Fruit fly (Drosophila melanogaster): Measurements from ENCODE around the gene CG43335.

DNA sequence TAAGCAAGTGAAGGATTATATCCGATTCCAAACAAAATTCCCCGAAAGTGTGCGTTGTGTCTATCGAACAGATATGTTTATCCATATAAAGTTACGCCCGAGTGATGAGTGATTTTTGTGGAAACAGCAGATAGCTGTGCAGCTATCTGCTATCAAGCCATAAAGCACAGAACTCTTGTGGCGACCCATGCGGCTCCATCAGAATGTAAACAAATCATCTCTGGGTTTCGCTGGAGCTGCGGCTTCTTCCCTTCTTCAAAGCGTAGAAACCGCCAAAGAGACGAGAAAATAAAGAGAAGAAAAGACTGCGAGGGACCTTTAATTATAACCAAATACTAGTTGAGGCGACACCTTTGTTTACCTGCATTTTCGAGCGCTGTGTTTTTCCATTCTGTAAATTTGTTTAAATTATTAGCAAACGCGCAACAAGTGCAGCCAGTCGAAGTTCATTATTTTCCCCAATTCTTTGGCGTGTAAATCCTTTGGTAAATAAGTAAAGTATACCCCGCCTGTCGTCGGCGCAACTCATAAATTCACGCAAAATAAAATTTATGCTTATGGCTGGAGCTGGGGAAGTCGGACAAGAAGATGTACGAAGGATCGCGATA lies 31.7 kb downstream of the CG43335 start:
- TF ChIP-seq H2.0 (GFP tag; IDR thresholded peaks at IDR 0.05): no peak
- TF ChIP-seq CG16779 (GFP tag; IDR thresholded peaks at IDR 0.05): no peak
- no peak for TF ChIP-seq CTCF (GFP tag; optimal IDR thresholded peaks at IDR 0.05)
- TF ChIP-seq CG6654 (GFP tag; optimal IDR thresholded peaks at IDR 0.05): no peak
- TF ChIP-seq B-H1 (GFP tag; IDR thresholded peaks at IDR 0.05): no peak
- no peak for TF ChIP-seq CG11247 (GFP tag; IDR thresholded peaks at IDR 0.05)
- TF ChIP-seq wor (GFP tag; IDR thresholded peaks at IDR 0.05): no peak
- no peak for TF ChIP-seq psq (GFP tag; optimal IDR thresholded peaks at IDR 0.05)
- TF ChIP-seq CG5245 (GFP tag; optimal IDR thresholded peaks at IDR 0.05): no peak
- no peak for TF ChIP-seq Poxn (GFP tag; IDR thresholded peaks at IDR 0.05)
- no peak for TF ChIP-seq Sry-δ (GFP tag; optimal IDR thresholded peaks at IDR 0.05)
- no peak for TF ChIP-seq CG15514 (GFP tag; optimal IDR thresholded peaks at IDR 0.05)
- TF ChIP-seq kay (GFP tag; optimal IDR thresholded peaks at IDR 0.05): no peak
